Worm (Caenorhabditis elegans) whole organism, L4 larva: ENCODE results near the gene Y39A1A.18.

Source experiments
- D1046.2 ChIP-seq: fragments of 200-800 bp; sonication (Bioruptor generic); IDR thresholded peaks from 2 replicates; pipeline ENCODE4 v1.3.6; 2022; ENCODE audit warnings: missing genetic modification characterization, missing compliant biosample characterization
- F10B5.3 ChIP-seq: sonication (generic microtip); optimal IDR thresholded peaks from 2 replicates; lab custom pipeline; 2016; ENCODE audit warnings: mild to moderate bottlenecking, missing genetic modification characterization, missing compliant biosample characterization
- F49E8.2 ChIP-seq: sonication (generic microtip); optimal IDR thresholded peaks from 2 replicates; lab custom pipeline; 2016; ENCODE audit warnings: missing compliant biosample characterization, mild to moderate bottlenecking, missing genetic modification characterization, borderline replicate concordance
- R02D3.7 ChIP-seq: fragments of 150-350 bp; sonication (generic microtip); optimal IDR thresholded peaks from 3 replicates; lab custom pipeline; 2014; ENCODE audit warnings: missing biosample characterization, missing genetic modification characterization
- T20F7.1 ChIP-seq: fragments of 200-800 bp; sonication (Bioruptor generic); optimal IDR thresholded peaks from 2 replicates; lab custom pipeline; 2018; ENCODE audit warnings: mild to moderate bottlenecking, missing genetic modification characterization, missing compliant biosample characterization
- T26A8.4 ChIP-seq: fragments of 200-800 bp; sonication (Bioruptor generic); IDR thresholded peaks from 2 replicates; pipeline ENCODE4 v1.3.6; 2022; ENCODE audit warnings: missing genetic modification characterization, missing compliant biosample characterization
- ZK337.2 ChIP-seq: fragments of 200-800 bp; sonication (Bioruptor generic); IDR thresholded peaks from 2 replicates; pipeline ENCODE4 v1.3.6; 2022; ENCODE audit warnings: missing genetic modification reagents, missing genetic modification characterization, missing compliant biosample characterization
- ZK546.5 ChIP-seq, 2 experiments: sonication (generic microtip); optimal IDR thresholded peaks; 2 replicates each; lab custom pipeline; 2017; ENCODE audit warnings: missing biosample characterization in 2 of 2, missing genetic modification characterization in 2 of 2
- aly-2 ChIP-seq: sonication (generic microtip); optimal IDR thresholded peaks from 2 replicates; lab custom pipeline; 2018; ENCODE audit warnings: missing biosample characterization, missing genetic modification characterization
- arid-1 ChIP-seq: fragments of 200-800 bp; sonication (Bioruptor generic); conservative IDR thresholded peaks from 2 replicates; pipeline ENCODE4 v1.3.6; 2022; ENCODE audit warnings: missing genetic modification reagents, missing genetic modification characterization, missing compliant biosample characterization
- attf-4 ChIP-seq: sonication (generic microtip); optimal IDR thresholded peaks from 3 replicates; lab custom pipeline; 2017; ENCODE audit warnings: missing biosample characterization, missing genetic modification characterization
- ceh-20 ChIP-seq: fragments of 200-800 bp; sonication (Bioruptor generic); IDR thresholded peaks from 2 replicates; pipeline ENCODE4 v1.3.6; 2022; ENCODE audit warnings: missing genetic modification reagents, missing genetic modification characterization, missing compliant biosample characterization
- ceh-28 ChIP-seq: fragments of 150-350 bp; optimal IDR thresholded peaks from 2 replicates; lab custom pipeline; 2014; ENCODE audit warnings: missing biosample characterization, missing genetic modification reagents, missing genetic modification characterization
- ceh-32 ChIP-seq: sonication (generic microtip); optimal IDR thresholded peaks from 2 replicates; lab custom pipeline; 2016; ENCODE audit warnings: mild to moderate bottlenecking, missing genetic modification characterization, missing compliant biosample characterization; ENCODE audit not compliant: poor library complexity
- ceh-44 ChIP-seq: fragments of 200-800 bp; sonication (Bioruptor generic); IDR thresholded peaks from 2 replicates; pipeline ENCODE4 v1.3.6; 2022; ENCODE audit warnings: missing genetic modification reagents, missing genetic modification characterization, missing compliant biosample characterization
- ceh-82 ChIP-seq: sonication (generic microtip); optimal IDR thresholded peaks from 2 replicates; lab custom pipeline; 2017; ENCODE audit warnings: missing biosample characterization, missing genetic modification characterization
- ctbp-1 ChIP-seq: fragments of 200-800 bp; sonication (Bioruptor generic); IDR thresholded peaks from 2 replicates; pipeline ENCODE4 v1.3.6; 2022; ENCODE audit warnings: missing genetic modification reagents, missing genetic modification characterization, missing compliant biosample characterization
- daf-8 ChIP-seq: fragments of 200-800 bp; sonication (Bioruptor generic); IDR thresholded peaks from 2 replicates; pipeline ENCODE4 v1.3.6; 2022; ENCODE audit warnings: missing genetic modification characterization, missing compliant biosample characterization
- dmd-8 ChIP-seq: fragments of 200-800 bp; sonication (Bioruptor generic); IDR thresholded peaks from 2 replicates; pipeline ENCODE4 v1.3.6; 2022; ENCODE audit warnings: missing genetic modification characterization, missing compliant biosample characterization
- dmd-9 ChIP-seq: fragments of 200-800 bp; sonication (Bioruptor generic); IDR thresholded peaks from 2 replicates; pipeline ENCODE4 v1.3.6; 2022; ENCODE audit warnings: missing genetic modification reagents, missing genetic modification characterization, missing compliant biosample characterization
- dpl-1 ChIP-seq: fragments of 150-350 bp; optimal IDR thresholded peaks from 2 replicates; lab custom pipeline; 2014; ENCODE audit warnings: missing biosample characterization, missing genetic modification reagents, missing genetic modification characterization
- duxl-1 ChIP-seq: sonication (generic microtip); optimal IDR thresholded peaks from 2 replicates; lab custom pipeline; 2016; ENCODE audit warnings: mild to moderate bottlenecking, missing genetic modification characterization, moderate library complexity, missing compliant biosample characterization; ENCODE audit not compliant: poor library complexity
- dve-1 ChIP-seq: sonication (generic microtip); optimal IDR thresholded peaks from 2 replicates; lab custom pipeline; 2017; ENCODE audit warnings: antibody characterized with exemption, mild to moderate bottlenecking, missing genetic modification characterization, missing compliant biosample characterization; ENCODE audit not compliant: insufficient read depth
- egl-43 ChIP-seq: fragments of 200-800 bp; sonication (Bioruptor generic); IDR thresholded peaks from 2 replicates; pipeline ENCODE4 v1.3.6; 2022; ENCODE audit warnings: missing genetic modification reagents, missing genetic modification characterization, missing compliant biosample characterization
- fos-1 ChIP-seq: fragments of 150-350 bp; optimal IDR thresholded peaks from 2 replicates; lab custom pipeline; 2014; ENCODE audit warnings: missing biosample characterization, missing genetic modification characterization
- gei-8 ChIP-seq: fragments of 200-800 bp; sonication (Bioruptor generic); optimal IDR thresholded peaks from 2 replicates; lab custom pipeline; 2018; ENCODE audit warnings: mild to moderate bottlenecking, missing genetic modification characterization, missing compliant biosample characterization
- hmg-1.1 ChIP-seq: fragments of 200-800 bp; sonication (Bioruptor generic); IDR thresholded peaks from 2 replicates; pipeline ENCODE4 v1.3.6; 2022; ENCODE audit warnings: missing genetic modification reagents, missing genetic modification characterization, missing compliant biosample characterization
- lin-13 ChIP-seq: fragments of 150-350 bp; optimal IDR thresholded peaks from 2 replicates; lab custom pipeline; 2014; ENCODE audit warnings: missing biosample characterization, missing genetic modification reagents, missing genetic modification characterization
- lin-29 ChIP-seq: fragments of 200-800 bp; sonication (Bioruptor generic); IDR thresholded peaks from 2 replicates; pipeline ENCODE4 v1.3.6; 2022; ENCODE audit warnings: missing genetic modification reagents, missing genetic modification characterization, missing compliant biosample characterization
- lin-39 ChIP-seq: fragments of 150-350 bp; optimal IDR thresholded peaks from 2 replicates; lab custom pipeline; 2014; ENCODE audit warnings: missing biosample characterization, missing genetic modification reagents, missing genetic modification characterization
- lir-3 ChIP-seq: sonication (generic microtip); optimal IDR thresholded peaks from 2 replicates; lab custom pipeline; 2016; ENCODE audit warnings: mild to moderate bottlenecking, missing genetic modification characterization, missing compliant biosample characterization
- madf-9 ChIP-seq: fragments of 200-800 bp; sonication (Bioruptor generic); conservative IDR thresholded peaks from 2 replicates; pipeline ENCODE4 v1.3.6; 2022; ENCODE audit warnings: missing genetic modification reagents, missing genetic modification characterization, missing compliant biosample characterization
- mes-2 ChIP-seq: sonication (generic microtip); optimal IDR thresholded peaks from 2 replicates; lab custom pipeline; 2016; ENCODE audit warnings: missing genotype, mild to moderate bottlenecking, missing genetic modification characterization, missing compliant biosample characterization; ENCODE audit not compliant: poor library complexity, severe bottlenecking
- mxl-3 ChIP-seq: fragments of 200-800 bp; sonication (Bioruptor generic); optimal IDR thresholded peaks from 2 replicates; lab custom pipeline; 2018; ENCODE audit warnings: mild to moderate bottlenecking, missing genetic modification characterization, missing compliant biosample characterization
- nhr-10 ChIP-seq: fragments of 150-350 bp; optimal IDR thresholded peaks from 2 replicates; lab custom pipeline; 2014; ENCODE audit warnings: missing biosample characterization, missing genetic modification characterization
- nhr-111 ChIP-seq: fragments of 200-800 bp; sonication (Bioruptor generic); optimal IDR thresholded peaks from 2 replicates; lab custom pipeline; 2018; ENCODE audit warnings: mild to moderate bottlenecking, missing genetic modification characterization, missing compliant biosample characterization
- nhr-28 ChIP-seq: fragments of 150-350 bp; optimal IDR thresholded peaks from 2 replicates; lab custom pipeline; 2014; ENCODE audit warnings: missing biosample characterization, missing genetic modification characterization
- nhr-41 ChIP-seq: fragments of 200-800 bp; sonication (Bioruptor generic); IDR thresholded peaks from 2 replicates; pipeline ENCODE4 v1.3.6; 2022; ENCODE audit warnings: missing genetic modification reagents, missing genetic modification characterization, missing compliant biosample characterization
- nhr-76 ChIP-seq: fragments of 150-350 bp; optimal IDR thresholded peaks from 2 replicates; lab custom pipeline; 2014; ENCODE audit warnings: missing biosample characterization, missing genetic modification characterization
- php-3 ChIP-seq: fragments of 200-800 bp; sonication (Bioruptor generic); IDR thresholded peaks from 2 replicates; pipeline ENCODE4 v1.3.6; 2022; ENCODE audit warnings: missing genetic modification reagents, missing genetic modification characterization, missing compliant biosample characterization
- pqm-1 ChIP-seq: sonication (generic microtip); optimal IDR thresholded peaks from 2 replicates; lab custom pipeline; 2017; ENCODE audit warnings: missing biosample characterization, missing genetic modification characterization
- rbr-2 ChIP-seq: sonication (generic microtip); optimal IDR thresholded peaks from 2 replicates; lab custom pipeline; 2016; ENCODE audit warnings: missing genotype, missing genetic modification characterization, missing compliant biosample characterization
- saeg-2 ChIP-seq: fragments of 200-800 bp; sonication (Bioruptor generic); IDR thresholded peaks from 2 replicates; pipeline ENCODE4 v1.3.6; 2022; ENCODE audit warnings: missing genetic modification reagents, missing genetic modification characterization, missing compliant biosample characterization
- snpc-4 ChIP-seq: fragments of 150-350 bp; optimal IDR thresholded peaks from 2 replicates; lab custom pipeline; 2014; ENCODE audit warnings: missing biosample characterization, missing genetic modification characterization
- spr-1 ChIP-seq: sonication (generic microtip); optimal IDR thresholded peaks from 2 replicates; lab custom pipeline; 2016; ENCODE audit warnings: mild to moderate bottlenecking, missing genetic modification characterization, missing compliant biosample characterization
- spr-3 ChIP-seq: fragments of 200-800 bp; sonication (Bioruptor generic); optimal IDR thresholded peaks from 2 replicates; lab custom pipeline; 2018; ENCODE audit warnings: mild to moderate bottlenecking, missing genetic modification characterization, missing compliant biosample characterization
- tra-1 ChIP-seq: fragments of 200-800 bp; sonication (Bioruptor generic); IDR thresholded peaks from 2 replicates; pipeline ENCODE4 v1.3.6; 2022; ENCODE audit warnings: missing genetic modification reagents, missing genetic modification characterization, missing compliant biosample characterization
- unc-39 ChIP-seq: sonication (generic microtip); optimal IDR thresholded peaks from 2 replicates; lab custom pipeline; 2017; ENCODE audit warnings: missing biosample characterization, missing genetic modification characterization
- vab-7 ChIP-seq: fragments of 200-800 bp; sonication (Bioruptor generic); IDR thresholded peaks from 2 replicates; pipeline ENCODE4 v1.3.6; 2022; ENCODE audit warnings: missing genetic modification reagents, missing genetic modification characterization, missing compliant biosample characterization
- zag-1 ChIP-seq: fragments of 150-350 bp; optimal IDR thresholded peaks from 2 replicates; lab custom pipeline; 2014; ENCODE audit warnings: missing biosample characterization, missing genetic modification characterization
- zip-11 ChIP-seq: fragments of 200-800 bp; sonication (Bioruptor generic); IDR thresholded peaks from 2 replicates; pipeline ENCODE4 v1.3.6; 2022; ENCODE audit warnings: missing genetic modification characterization, missing compliant biosample characterization
- zip-2 ChIP-seq: fragments of 150-350 bp; optimal IDR thresholded peaks from 2 replicates; lab custom pipeline; 2014; ENCODE audit warnings: missing biosample characterization, missing genetic modification characterization
- ztf-11 ChIP-seq: fragments of 150-350 bp; optimal IDR thresholded peaks from 2 replicates; lab custom pipeline; 2014; ENCODE audit warnings: missing biosample characterization, missing genetic modification characterization

The Y39A1A.18 gene

DNA sequence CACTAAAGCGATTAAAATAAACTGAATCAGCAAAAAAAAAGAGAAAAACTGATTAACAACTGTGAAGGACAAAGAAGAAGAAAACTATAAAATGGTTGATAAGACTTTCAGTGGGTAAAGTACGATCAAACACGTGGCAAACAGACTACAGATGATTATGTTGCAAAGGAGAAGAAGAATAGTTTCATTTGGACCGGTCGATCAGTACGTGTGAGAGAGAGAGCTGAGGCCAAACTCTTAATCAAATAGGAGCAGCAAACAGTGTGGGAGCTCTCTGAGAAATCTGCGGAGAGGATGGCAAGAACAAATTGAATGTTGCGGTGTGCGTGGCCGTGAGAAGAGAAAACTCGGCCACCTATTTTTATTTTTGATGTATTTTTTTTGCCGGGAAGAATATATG is 24.8 kb upstream of the Y39A1A.18 start:
- TF ChIP-seq lin-29 (GFP tag; lab: Robert Waterston, UW) (no peak), rbr-2 (no peak), pqm-1 (tag; lab: Kevin White, UChicago) (peak; percentile 43), lin-39 (tag; lab: Kevin White, UChicago) (no peak), F10B5.3 (no peak), saeg-2 (no peak), nhr-41 (no peak), aly-2 (tag; lab: Kevin White, UChicago) (no peak), nhr-28 (peak; percentile 79), nhr-76 (no peak), egl-43 (GFP tag; lab: Robert Waterston, UW) (no peak), D1046.2 (no peak), dmd-8 (GFP tag; lab: Robert Waterston, UW) (no peak), R02D3.7 (tag; lab: Kevin White, UChicago) (no peak), dpl-1 (GFP tag; lab: Kevin White, UChicago) (no peak), tra-1 (GFP tag; lab: Robert Waterston, UW) (0 out of 2 replicates have a peak, but pooled peaks have one; percentile 33), php-3 (GFP tag; lab: Robert Waterston, UW) (no peak; the same call in 1 of the 2 replicates), F49E8.2 (no peak), T20F7.1 (GFP tag; lab: Kevin White, UChicago) (peak; percentile 29), spr-3 (GFP tag; lab: Kevin White, UChicago) (no peak), duxl-1 (tag; lab: Kevin White, UChicago) (peak; percentile 9), hmg-1.1 (GFP tag; lab: Robert Waterston, UW) (no peak), nhr-111 (no peak), ztf-11 (tag; lab: Kevin White, UChicago) (no peak), zag-1 (tag; lab: Kevin White, UChicago) (no peak), ceh-32 (tag; lab: Kevin White, UChicago) (no peak), T26A8.4 (peak; percentile 57), vab-7 (no peak), dmd-9 (GFP tag; lab: Robert Waterston, UW) (no peak), ceh-28 (no peak), arid-1 (GFP tag; lab: Robert Waterston, UW) (0 out of 2 replicates have a peak, but pooled peaks have one; percentile 27), dve-1 (tag; lab: Kevin White, UChicago) (peak; percentile 68), ceh-44 (GFP tag; lab: Robert Waterston, UW) (no peak), zip-11 (GFP tag; lab: Robert Waterston, UW) (no peak), mxl-3 (peak; percentile 56), ZK337.2 (no peak), ctbp-1 (GFP tag; lab: Robert Waterston, UW) (no peak), unc-39 (tag; lab: Kevin White, UChicago) (no peak), lir-3 (tag; lab: Kevin White, UChicago) (no peak), gei-8 (GFP tag; lab: Kevin White, UChicago) (no peak), ceh-20 (GFP tag; lab: Robert Waterston, UW) (no peak), daf-8 (GFP tag; lab: Robert Waterston, UW) (no peak), nhr-10 (peak; percentile 31), ZK546.5 (tag; optimal IDR thresholded peaks at IDR 0.05; lab: Kevin White, UChicago) (no peak), spr-1 (tag; lab: Kevin White, UChicago) (no peak), madf-9 (GFP tag; lab: Robert Waterston, UW) (no peak), snpc-4 (tag; lab: Kevin White, UChicago) (no peak), mes-2 (tag; lab: Kevin White, UChicago) (peak; percentile 40), fos-1 (tag; lab: Kevin White, UChicago) (no peak), lin-13 (no peak), zip-2 (tag; lab: Kevin White, UChicago) (no peak), attf-4 (tag; lab: Kevin White, UChicago) (no peak), ceh-82 (tag; lab: Kevin White, UChicago) (no peak)
